Worm (Caenorhabditis elegans) whole organism, midembryonic: ENCODE data around the gene Y57G7A.2.

ENCODE experiments used
- T22C8.4 ChIP-seq: fragments of 200-800 bp; sonication (Bioruptor generic); IDR thresholded peaks from 2 replicates; pipeline ENCODE4 v1.3.6; 2022; ENCODE audit warnings: missing genetic modification characterization, missing compliant biosample characterization
- flt-1 ChIP-seq: fragments of 200-800 bp; sonication (Bioruptor generic); IDR thresholded peaks from 2 replicates; pipeline ENCODE4 v1.3.6; 2022; ENCODE audit warnings: missing genetic modification characterization, missing compliant biosample characterization
- med-1 ChIP-seq: sonication (generic microtip); optimal IDR thresholded peaks from 2 replicates; lab custom pipeline; 2017; ENCODE audit warnings: missing genetic modification characterization, mild to moderate bottlenecking, missing compliant biosample characterization, antibody characterized with exemption, missing genetic modification reagents; ENCODE audit not compliant: insufficient read depth
- ref-1 ChIP-seq: fragments of 200-800 bp; sonication (Bioruptor generic); conservative IDR thresholded peaks from 2 replicates; pipeline ENCODE4 v1.3.6; 2022; ENCODE audit warnings: missing genetic modification reagents, missing genetic modification characterization, missing compliant biosample characterization
- tab-1 ChIP-seq: fragments of 200-800 bp; sonication (Bioruptor generic); IDR thresholded peaks from 2 replicates; pipeline ENCODE4 v1.3.6; 2022; ENCODE audit warnings: missing genetic modification characterization, missing compliant biosample characterization
- ztf-29 ChIP-seq: fragments of 200-800 bp; sonication (Bioruptor generic); IDR thresholded peaks from 2 replicates; pipeline ENCODE4 v1.3.6; 2022; ENCODE audit warnings: missing genetic modification reagents, missing genetic modification characterization, missing compliant biosample characterization

- no peak for TF ChIP-seq flt-1 (GFP tag; lab: Robert Waterston, UW)
- no peak for TF ChIP-seq med-1 (GFP tag; lab: Kevin White, UChicago)
- TF ChIP-seq ztf-29 (GFP tag; lab: Robert Waterston, UW) = no peak
- no peak for TF ChIP-seq T22C8.4
- no peak for TF ChIP-seq ref-1 (GFP tag; lab: Robert Waterston, UW)
- no peak for TF ChIP-seq tab-1 (GFP tag; lab: Robert Waterston, UW)
Measured at ce11 chrII:1252259-1252658, 43.6 kb upstream of the Y57G7A.2 start, which contains the start of gene lin-42.
